Worm (Caenorhabditis elegans) whole organism, L4/young adult: Measurements from ENCODE around the gene clec-32.

Source experiments
- W03F9.2 ChIP-seq: fragments of 150-350 bp; optimal IDR thresholded peaks from 2 replicates; lab custom pipeline; 2014; ENCODE audit warnings: missing biosample characterization, missing genetic modification characterization
- dao-5 ChIP-seq: sonication (generic microtip); optimal IDR thresholded peaks from 2 replicates; lab custom pipeline; 2016; ENCODE audit warnings: missing genotype, missing genetic modification characterization, moderate library complexity, missing compliant biosample characterization
- him-1 ChIP-seq: sonication (generic microtip); optimal IDR thresholded peaks from 2 replicates; lab custom pipeline; 2016; ENCODE audit warnings: missing genotype, missing genetic modification reagents, missing genetic modification characterization, missing compliant biosample characterization

DNA sequence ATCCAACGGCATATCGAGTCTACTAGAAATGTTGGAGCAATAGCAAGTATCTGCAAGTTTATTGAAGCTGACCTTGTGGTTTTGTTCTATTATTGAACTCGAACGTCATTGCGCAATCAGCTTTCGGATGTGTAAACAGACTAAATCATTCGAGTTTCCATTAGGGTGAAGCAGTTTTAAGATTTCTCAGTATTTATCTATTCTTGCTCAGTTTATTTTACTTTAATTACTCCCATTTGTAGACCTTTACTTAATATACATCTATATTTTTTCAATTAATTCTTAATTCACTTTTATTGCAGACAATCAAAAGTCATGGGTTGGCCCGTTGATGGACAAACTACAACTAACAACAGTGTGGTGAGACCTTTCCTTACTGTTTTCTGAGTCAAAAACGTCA is 19.1 kb upstream of the clec-32 start, which contains the start of gene F09C6.14:
- no peak for TF ChIP-seq W03F9.2 (tag; lab: Kevin White, UChicago)
- no peak for TF ChIP-seq dao-5 (tag; lab: Kevin White, UChicago)
- no peak for TF ChIP-seq him-1 (tag; lab: Kevin White, UChicago)
